Worm (Caenorhabditis elegans) whole organism, early embryonic: ENCODE data around the gene famh-136.

Experiments
- B0310.2 ChIP-seq: sonication (generic microtip); optimal IDR thresholded peaks from 2 replicates; lab custom pipeline; 2016; ENCODE audit warnings: mild to moderate bottlenecking, missing genetic modification characterization, missing compliant biosample characterization
- F13C5.2 ChIP-seq: sonication (generic microtip); optimal IDR thresholded peaks from 2 replicates; lab custom pipeline; 2017; ENCODE audit warnings: mild to moderate bottlenecking, missing genetic modification characterization, inconsistent platforms, missing compliant biosample characterization
- aly-1 ChIP-seq: sonication (generic microtip); optimal IDR thresholded peaks from 2 replicates; lab custom pipeline; 2016; ENCODE audit warnings: missing genetic modification characterization, missing compliant biosample characterization
- ama-1 ChIP-seq: fragments of 150-350 bp; optimal IDR thresholded peaks from 2 replicates; lab custom pipeline; 2014
- ceh-13 ChIP-seq: fragments of 200-800 bp; sonication (Bioruptor generic); optimal IDR thresholded peaks from 2 replicates; lab custom pipeline; 2018; ENCODE audit warnings: mild to moderate bottlenecking, missing genetic modification characterization, missing compliant biosample characterization
- flt-1 ChIP-seq: fragments of 200-800 bp; sonication (Bioruptor generic); IDR thresholded peaks from 2 replicates; pipeline ENCODE4 v1.3.6; 2022; ENCODE audit warnings: missing genetic modification characterization, missing compliant biosample characterization
- hmbx-1 ChIP-seq: sonication (generic microtip); optimal IDR thresholded peaks from 2 replicates; lab custom pipeline; 2016; ENCODE audit warnings: mild to moderate bottlenecking, missing genetic modification characterization, missing compliant biosample characterization
- hmg-4 ChIP-seq: fragments of 200-800 bp; sonication (Bioruptor generic); optimal IDR thresholded peaks from 2 replicates; lab custom pipeline; 2018; ENCODE audit warnings: mild to moderate bottlenecking, missing genetic modification characterization, missing compliant biosample characterization
- pes-1 ChIP-seq: fragments of 200-800 bp; sonication (Bioruptor generic); IDR thresholded peaks from 2 replicates; pipeline ENCODE4 v1.3.6; 2022; ENCODE audit warnings: missing genetic modification reagents, missing genetic modification characterization, missing compliant biosample characterization
- sea-1 ChIP-seq: fragments of 200-800 bp; sonication (Bioruptor generic); conservative IDR thresholded peaks from 2 replicates; pipeline ENCODE4 v1.3.6; 2022; ENCODE audit warnings: missing genetic modification characterization, missing compliant biosample characterization
- tbx-11 ChIP-seq: fragments of 200-800 bp; sonication (Bioruptor generic); IDR thresholded peaks from 2 replicates; pipeline ENCODE4 v1.3.6; 2022; ENCODE audit warnings: missing genetic modification characterization, missing compliant biosample characterization
- tbx-37 ChIP-seq: fragments of 200-800 bp; sonication (Bioruptor generic); conservative IDR thresholded peaks from 2 replicates; pipeline ENCODE4 v1.3.6; 2022; ENCODE audit warnings: missing genetic modification reagents, missing genetic modification characterization, missing compliant biosample characterization
- tra-4 ChIP-seq: sonication (generic microtip); optimal IDR thresholded peaks from 2 replicates; lab custom pipeline; 2017; ENCODE audit warnings: missing genetic modification characterization, missing compliant biosample characterization

DNA sequence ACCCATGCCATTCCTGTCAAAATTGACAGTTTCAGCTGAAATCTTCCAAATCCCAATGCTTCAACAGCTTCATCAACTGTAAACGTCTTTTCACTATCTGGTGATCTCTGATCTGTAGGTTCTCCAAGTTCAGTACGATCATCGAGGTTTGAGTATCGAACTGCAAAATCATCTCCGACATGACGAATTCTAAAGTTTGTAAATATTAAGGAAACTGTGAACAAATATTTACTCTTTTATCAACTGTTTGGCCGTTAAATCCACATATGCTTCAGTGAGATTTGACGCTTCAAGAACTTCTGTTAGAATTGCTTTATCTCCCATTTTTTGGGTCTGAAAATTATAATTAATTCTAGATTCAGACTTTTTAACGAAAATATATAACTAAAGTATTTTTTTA lies 2.4 kb upstream of the famh-136 start, which contains the start of gene svop-1:
- TF ChIP-seq aly-1 (tag; lab: Kevin White, UChicago) (no peak), tbx-11 (GFP tag; lab: Robert Waterston, UW) (no peak), ama-1 (no peak), tra-4 (tag; lab: Kevin White, UChicago) (no peak), pes-1 (GFP tag; lab: Robert Waterston, UW) (no peak), ceh-13 (GFP tag; lab: Kevin White, UChicago) (no peak), hmbx-1 (tag; lab: Kevin White, UChicago) (no peak), tbx-37 (GFP tag; lab: Robert Waterston, UW) (no peak), sea-1 (GFP tag; lab: Robert Waterston, UW) (no peak), F13C5.2 (tag; lab: Kevin White, UChicago) (no peak), hmg-4 (GFP tag; lab: Kevin White, UChicago) (no peak), B0310.2 (tag; lab: Kevin White, UChicago) (no peak), flt-1 (GFP tag; lab: Robert Waterston, UW) (no peak)
